Worm (Caenorhabditis elegans) whole organism, L4 larva: Measurements from ENCODE around the gene B0034.7.

ENCODE experiments used
- F26F4.8 ChIP-seq: fragments of 200-800 bp; sonication (Bioruptor generic); conservative IDR thresholded peaks from 2 replicates; pipeline ENCODE4 v1.3.6; 2022; ENCODE audit warnings: missing genetic modification characterization, missing compliant biosample characterization
- F44E2.7 ChIP-seq: fragments of 200-800 bp; sonication (Bioruptor generic); IDR thresholded peaks from 2 replicates; pipeline ENCODE4 v2.1.2; 2022; ENCODE audit warnings: missing genetic modification characterization, missing compliant biosample characterization
- Y5F2A.4 ChIP-seq: fragments of 200-800 bp; sonication (Bioruptor generic); optimal IDR thresholded peaks from 2 replicates; lab custom pipeline; 2018; ENCODE audit warnings: mild to moderate bottlenecking, missing genetic modification characterization, missing compliant biosample characterization
- aha-1 ChIP-seq: fragments of 150-350 bp; peaks from one replicate; lab custom pipeline; 2014; ENCODE audit warnings: missing biosample characterization, missing genetic modification characterization
- attf-4 ChIP-seq: sonication (generic microtip); optimal IDR thresholded peaks from 3 replicates; lab custom pipeline; 2017; ENCODE audit warnings: missing biosample characterization, missing genetic modification characterization
- ceh-62 ChIP-seq: sonication (generic microtip); optimal IDR thresholded peaks from 2 replicates; lab custom pipeline; 2017; ENCODE audit warnings: missing biosample characterization, missing genetic modification characterization
- ctbp-1 ChIP-seq: fragments of 200-800 bp; sonication (Bioruptor generic); IDR thresholded peaks from 2 replicates; pipeline ENCODE4 v1.3.6; 2022; ENCODE audit warnings: missing genetic modification reagents, missing genetic modification characterization, missing compliant biosample characterization
- dve-1 ChIP-seq: sonication (generic microtip); optimal IDR thresholded peaks from 2 replicates; lab custom pipeline; 2017; ENCODE audit warnings: antibody characterized with exemption, mild to moderate bottlenecking, missing genetic modification characterization, missing compliant biosample characterization; ENCODE audit not compliant: insufficient read depth
- egl-43 ChIP-seq: fragments of 200-800 bp; sonication (Bioruptor generic); IDR thresholded peaks from 2 replicates; pipeline ENCODE4 v1.3.6; 2022; ENCODE audit warnings: missing genetic modification reagents, missing genetic modification characterization, missing compliant biosample characterization
- fkh-10 ChIP-seq: fragments of 150-350 bp; optimal IDR thresholded peaks from 2 replicates; lab custom pipeline; 2014; ENCODE audit warnings: missing biosample characterization, missing genetic modification reagents, missing genetic modification characterization
- gei-8 ChIP-seq: fragments of 200-800 bp; sonication (Bioruptor generic); optimal IDR thresholded peaks from 2 replicates; lab custom pipeline; 2018; ENCODE audit warnings: mild to moderate bottlenecking, missing genetic modification characterization, missing compliant biosample characterization
- hif-1 ChIP-seq, 2 experiments: sonication (generic microtip); optimal IDR thresholded peaks; 2 replicates each; lab custom pipeline; 2016 to 2017; ENCODE audit warnings: missing compliant biosample characterization in 2 of 2, missing genetic modification characterization in 2 of 2, missing genetic modification reagents in 2 of 2, missing genotype in 2 of 2, mild to moderate bottlenecking in 1 of 2
- hlh-11 ChIP-seq: fragments of 200-800 bp; sonication (Bioruptor generic); optimal IDR thresholded peaks from 2 replicates; lab custom pipeline; 2018; ENCODE audit warnings: mild to moderate bottlenecking, missing genetic modification characterization, missing compliant biosample characterization
- hlh-30 ChIP-seq: sonication (generic microtip); optimal IDR thresholded peaks from 2 replicates; lab custom pipeline; 2017; ENCODE audit warnings: antibody characterized with exemption, mild to moderate bottlenecking, missing genetic modification characterization, missing compliant biosample characterization; ENCODE audit not compliant: insufficient read depth
- hmg-1.1 ChIP-seq: fragments of 200-800 bp; sonication (Bioruptor generic); IDR thresholded peaks from 2 replicates; pipeline ENCODE4 v1.3.6; 2022; ENCODE audit warnings: missing genetic modification reagents, missing genetic modification characterization, missing compliant biosample characterization
- lin-38 ChIP-seq: fragments of 200-800 bp; sonication (Bioruptor generic); IDR thresholded peaks from 2 replicates; pipeline ENCODE4 v1.3.6; 2022; ENCODE audit warnings: missing genetic modification reagents, missing genetic modification characterization, missing compliant biosample characterization
- lin-39 ChIP-seq: fragments of 150-350 bp; optimal IDR thresholded peaks from 2 replicates; lab custom pipeline; 2014; ENCODE audit warnings: missing biosample characterization, missing genetic modification reagents, missing genetic modification characterization
- lir-3 ChIP-seq: sonication (generic microtip); optimal IDR thresholded peaks from 2 replicates; lab custom pipeline; 2016; ENCODE audit warnings: mild to moderate bottlenecking, missing genetic modification characterization, missing compliant biosample characterization
- lsy-2 ChIP-seq, 2 experiments: fragments of 150-350 bp in 1 of 2; sonication (generic microtip) in 1 of 2; optimal IDR thresholded peaks; 2 replicates each; lab custom pipeline; 2014 to 2017; ENCODE audit warnings: missing biosample characterization in 2 of 2, missing genetic modification characterization in 2 of 2
- madf-5 ChIP-seq, 2 experiments: fragments of 200-800 bp; sonication (Bioruptor generic); IDR thresholded peaks; 2 replicates each; pipeline ENCODE4 v1.3.6; 2022; ENCODE audit warnings: missing compliant biosample characterization in 2 of 2, missing genetic modification characterization in 2 of 2
- mdt-29 ChIP-seq: fragments of 200-800 bp; sonication (Bioruptor generic); IDR thresholded peaks from 2 replicates; pipeline ENCODE4 v1.3.6; 2022; ENCODE audit warnings: missing genetic modification reagents, missing genetic modification characterization, missing compliant biosample characterization
- mep-1 ChIP-seq: fragments of 150-350 bp; sonication (generic microtip); optimal IDR thresholded peaks from 3 replicates; lab custom pipeline; 2014; ENCODE audit warnings: missing biosample characterization, missing genetic modification characterization
- mes-2 ChIP-seq: sonication (generic microtip); optimal IDR thresholded peaks from 2 replicates; lab custom pipeline; 2016; ENCODE audit warnings: missing genotype, mild to moderate bottlenecking, missing genetic modification characterization, missing compliant biosample characterization; ENCODE audit not compliant: poor library complexity, severe bottlenecking
- nhr-11 ChIP-seq: fragments of 150-350 bp; optimal IDR thresholded peaks from 2 replicates; lab custom pipeline; 2014; ENCODE audit warnings: missing biosample characterization, missing genetic modification characterization
- nhr-28 ChIP-seq: fragments of 150-350 bp; optimal IDR thresholded peaks from 2 replicates; lab custom pipeline; 2014; ENCODE audit warnings: missing biosample characterization, missing genetic modification characterization
- nhr-77 ChIP-seq: fragments of 150-350 bp; optimal IDR thresholded peaks from 2 replicates; lab custom pipeline; 2014; ENCODE audit warnings: missing biosample characterization, missing genetic modification characterization
- pqm-1 ChIP-seq: sonication (generic microtip); optimal IDR thresholded peaks from 2 replicates; lab custom pipeline; 2017; ENCODE audit warnings: missing biosample characterization, missing genetic modification characterization
- rbr-2 ChIP-seq: sonication (generic microtip); optimal IDR thresholded peaks from 2 replicates; lab custom pipeline; 2016; ENCODE audit warnings: missing genotype, missing genetic modification characterization, missing compliant biosample characterization
- set-16 ChIP-seq: fragments of 200-800 bp; sonication (Bioruptor generic); IDR thresholded peaks from 2 replicates; pipeline ENCODE4 v1.3.6; 2022; ENCODE audit warnings: missing genetic modification reagents, missing genetic modification characterization, missing compliant biosample characterization
- skn-1 ChIP-seq: fragments of 150-350 bp; optimal IDR thresholded peaks from 2 replicates; lab custom pipeline; 2014; ENCODE audit warnings: missing biosample characterization, missing genetic modification characterization
- snpc-4 ChIP-seq: fragments of 150-350 bp; optimal IDR thresholded peaks from 2 replicates; lab custom pipeline; 2014; ENCODE audit warnings: missing biosample characterization, missing genetic modification characterization
- tra-1 ChIP-seq: fragments of 200-800 bp; sonication (Bioruptor generic); IDR thresholded peaks from 2 replicates; pipeline ENCODE4 v1.3.6; 2022; ENCODE audit warnings: missing genetic modification reagents, missing genetic modification characterization, missing compliant biosample characterization
- unc-62 ChIP-seq, 3 experiments: fragments of 150-350 bp in 1 of 3; sonication (generic microtip); optimal IDR thresholded peaks in 2 of 3; peaks in 1 of 3; 1 replicate in 1 of 3; 2 replicates in 2 of 3; lab custom pipeline; 2014 to 2017; ENCODE audit warnings: missing biosample characterization in 3 of 3, missing genetic modification characterization in 3 of 3, missing genetic modification reagents in 3 of 3, missing genotype in 1 of 3
- zag-1 ChIP-seq: fragments of 150-350 bp; optimal IDR thresholded peaks from 2 replicates; lab custom pipeline; 2014; ENCODE audit warnings: missing biosample characterization, missing genetic modification characterization
- zfp-2 ChIP-seq: sonication (generic microtip); optimal IDR thresholded peaks from 2 replicates; lab custom pipeline; 2016; ENCODE audit warnings: mild to moderate bottlenecking, missing genetic modification characterization, missing compliant biosample characterization
- zfp-3 ChIP-seq: fragments of 200-800 bp; sonication (Bioruptor generic); conservative IDR thresholded peaks from 2 replicates; pipeline ENCODE4 v1.3.6; 2022; ENCODE audit warnings: missing genetic modification reagents, missing genetic modification characterization, missing compliant biosample characterization

Gene B0034.7

DNA sequence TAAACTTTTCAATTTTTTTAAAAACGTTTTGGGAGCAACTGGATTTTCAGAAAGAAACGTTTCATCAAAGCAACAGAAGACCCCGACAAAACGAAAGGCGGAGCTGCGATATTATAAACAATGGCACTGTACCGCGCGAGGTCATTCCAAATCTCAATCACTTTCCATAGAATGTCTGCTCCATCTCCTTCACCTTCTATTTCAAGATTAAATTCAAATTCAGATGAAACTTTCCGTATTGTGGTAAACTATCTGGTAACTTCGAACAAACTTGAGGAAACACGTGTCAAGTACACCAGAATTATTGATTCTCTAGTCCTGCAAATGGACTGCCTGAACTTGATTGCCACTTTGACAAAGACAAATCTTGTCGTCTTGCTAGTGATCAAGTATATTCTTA is 20.6 kb upstream of the B0034.7 start, which contains the start of gene F28B12.6:
TSS of gene F28B12.6 (plus strand) at position 49 of the 400 bp plus-strand sequence.
- no peak for TF ChIP-seq lin-39
- TF ChIP-seq hif-1 (tag; optimal IDR thresholded peaks at IDR 0.05; lab: Kevin White, UChicago) = peak in 1 of 2 experiments; percentile 9
- no peak for TF ChIP-seq lir-3
- TF ChIP-seq zfp-3 (GFP tag; lab: Robert Waterston, UW) = 0 out of 2 replicates have a peak, but pooled peaks have one; percentile 17
- TF ChIP-seq madf-5 (GFP tag; IDR thresholded peaks at IDR 0.05; lab: Robert Waterston, UW) = 0 out of 4 replicates have a peak, but pooled peaks of 1 of the 2 experiments have one; percentile 20
- TF ChIP-seq, all 104 proteins: peak for 3

DNA sequence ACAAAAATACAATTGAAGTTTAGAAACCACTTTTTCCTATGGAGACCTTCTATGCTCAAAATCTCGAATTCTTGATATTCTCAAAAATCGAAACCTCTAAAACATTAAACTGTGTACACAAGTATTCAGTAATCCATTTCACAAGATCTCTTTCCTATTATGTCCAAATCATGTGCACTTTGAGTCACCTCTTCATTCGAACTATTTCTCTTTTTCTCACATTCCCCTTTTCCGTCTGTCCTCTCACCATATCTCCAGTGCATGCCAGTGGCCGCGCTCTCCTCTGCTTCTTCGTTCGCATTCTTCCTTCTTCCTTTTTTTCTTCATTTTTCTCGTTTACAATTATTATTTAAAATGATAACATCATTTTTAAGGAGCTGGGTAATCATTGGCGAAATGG is 18.8 kb upstream of the B0034.7 start, which contains the start of gene F28B12.1:
TSS of gene F28B12.1 (plus strand) at position 335 of the 400 bp plus-strand sequence.
- TF ChIP-seq tra-1 (GFP tag; lab: Robert Waterston, UW) (no peak), mep-1 (peak; percentile 14), mdt-29 (no peak), zfp-2 (no peak), dve-1 (tag; lab: Kevin White, UChicago) (peak; percentile 28), hlh-30 (tag; lab: Kevin White, UChicago) (peak; percentile 78), fkh-10 (GFP tag; lab: Kevin White, UChicago) (peak; percentile 16), Y5F2A.4 (GFP tag; lab: Kevin White, UChicago) (no peak), nhr-77 (no peak), lsy-2 (tag; optimal IDR thresholded peaks at IDR 0.05; lab: Kevin White, UChicago) (peak in 1 of 2 experiments; percentile 35), lin-38 (GFP tag; lab: Robert Waterston, UW) (no peak), rbr-2 (peak; percentile 10)

DNA sequence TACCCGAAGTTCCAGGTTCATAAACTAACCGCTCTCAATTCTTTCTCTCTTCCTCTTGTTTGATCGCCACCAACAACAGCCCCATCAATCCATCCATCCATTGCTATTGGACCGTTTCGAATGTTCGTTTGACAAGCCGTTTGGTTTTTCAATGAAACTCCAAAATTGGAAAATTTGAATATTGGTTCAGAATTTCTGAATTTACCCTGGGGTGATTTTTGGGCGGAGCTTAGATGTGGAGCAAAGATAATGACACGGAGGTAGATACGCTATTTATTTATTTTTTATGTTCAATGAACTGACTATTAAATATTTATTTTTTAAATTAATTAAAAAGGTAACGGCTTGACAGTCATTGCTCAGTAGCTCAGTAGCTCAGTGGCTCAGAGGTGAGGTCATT is 17.1 kb upstream of the B0034.7 start, which contains the start of gene B0034.2:
TSS of gene B0034.2 (minus strand) at position 101 of the 400 bp plus-strand sequence.
- TF ChIP-seq aha-1 (tag; lab: Kevin White, UChicago) = peak; percentile 41
- TF ChIP-seq gei-8 (GFP tag; lab: Kevin White, UChicago) = no peak
- TF ChIP-seq lin-38 (GFP tag; lab: Robert Waterston, UW) = 0 out of 2 replicates have a peak, but pooled peaks have one; percentile 21

DNA sequence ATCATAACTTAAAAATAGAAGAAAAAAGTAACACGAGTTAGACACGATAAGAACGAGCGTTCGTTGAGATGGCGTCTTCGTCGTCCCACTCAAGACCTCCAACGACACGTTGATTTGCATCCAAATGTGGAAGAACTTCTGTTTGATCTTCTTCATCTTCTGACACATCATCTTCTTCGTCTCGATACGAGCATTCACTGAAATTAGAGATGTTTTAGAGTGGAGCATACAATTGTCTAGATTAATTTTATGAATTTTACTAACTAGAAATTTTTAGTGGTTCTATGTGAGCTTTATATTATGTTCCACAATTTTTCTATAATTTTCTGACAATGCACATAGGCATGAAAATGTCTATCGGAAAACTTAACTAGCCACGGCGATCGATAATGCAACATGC is 15.6 kb upstream of the B0034.7 start:
- no peak for TF ChIP-seq gei-8 (GFP tag; lab: Kevin White, UChicago)
- no peak for TF ChIP-seq snpc-4 (tag; lab: Kevin White, UChicago)
- peak; percentile 63 for TF ChIP-seq aha-1 (tag; lab: Kevin White, UChicago)
- TF ChIP-seq zag-1 (tag; lab: Kevin White, UChicago) = no peak
- TF ChIP-seq F44E2.7 = no peak

DNA sequence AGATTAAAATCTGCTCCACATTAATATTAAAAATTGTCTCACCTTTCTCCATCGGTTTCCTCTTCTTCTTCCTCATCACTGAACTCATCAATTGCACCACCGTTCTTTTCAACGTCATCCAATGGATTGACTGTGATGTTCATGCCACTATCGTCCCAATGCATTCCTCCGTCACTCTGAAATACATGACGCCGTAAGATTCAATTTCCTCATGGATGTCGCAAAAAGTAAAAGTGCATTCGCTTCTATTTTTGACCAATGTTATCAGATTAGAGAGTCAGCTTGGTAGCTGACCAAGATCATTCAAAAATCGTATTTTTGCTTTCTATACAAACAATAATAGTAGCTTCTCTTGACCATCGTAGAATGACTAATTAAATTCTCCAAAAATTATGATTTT is 15.0 kb upstream of the B0034.7 start:
- TF ChIP-seq zfp-3 (GFP tag; lab: Robert Waterston, UW) (no peak), aha-1 (tag; lab: Kevin White, UChicago) (peak; percentile 37), pqm-1 (no peak), ctbp-1 (0 out of 2 replicates have a peak, but pooled peaks have one; percentile 42), F26F4.8 (GFP tag; lab: Robert Waterston, UW) (no peak), skn-1 (tag; lab: Kevin White, UChicago) (no peak), attf-4 (tag; lab: Kevin White, UChicago) (no peak), madf-5 (GFP tag; IDR thresholded peaks at IDR 0.05; lab: Robert Waterston, UW) (no peak)

DNA sequence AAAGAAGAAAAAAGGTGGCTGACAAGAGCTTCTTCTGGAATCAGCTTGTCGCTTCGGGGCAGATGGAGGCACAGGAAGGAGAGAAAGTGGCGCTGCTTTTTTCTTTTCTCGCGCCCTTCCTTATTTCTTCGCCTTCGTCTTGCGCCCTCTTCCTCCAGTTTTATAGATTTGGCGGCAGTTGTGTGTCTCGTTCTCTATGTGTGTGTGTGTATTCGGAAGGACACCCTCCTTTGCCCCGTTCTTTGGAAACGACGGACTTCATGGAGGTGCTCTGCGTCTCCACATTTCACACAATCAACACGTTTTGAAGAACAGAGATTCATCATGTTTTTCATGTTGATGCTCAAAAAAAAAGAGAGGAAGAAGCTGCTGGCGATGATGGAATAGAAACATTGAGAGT is 12.7 kb upstream of the B0034.7 start:
- TF ChIP-seq rbr-2 (peak; percentile 41), unc-62 (GFP tag; optimal IDR thresholded peaks at IDR 0.05 in 1 of 2; lab: Kevin White, UChicago) (peak in 1 of 2 experiments; percentile 78), unc-62 (tag; optimal IDR thresholded peaks at IDR 0.05; lab: Kevin White, UChicago) (no peak), egl-43 (GFP tag; lab: Robert Waterston, UW) (peak; percentile 29; the same call in 1 of the 2 replicates), ceh-62 (tag; lab: Kevin White, UChicago) (no peak), mes-2 (tag; lab: Kevin White, UChicago) (peak; percentile 48), hmg-1.1 (peak; percentile 45; the same call in 1 of the 2 replicates), set-16 (GFP tag; lab: Robert Waterston, UW) (peak; percentile 44), mep-1 (peak; percentile 18), fkh-10 (GFP tag; lab: Kevin White, UChicago) (peak; percentile 47), lsy-2 (tag; optimal IDR thresholded peaks at IDR 0.05; lab: Kevin White, UChicago) (peak; percentile 31 to 53), tra-1 (GFP tag; lab: Robert Waterston, UW) (0 out of 2 replicates have a peak, but pooled peaks have one; percentile 35), nhr-11 (tag; lab: Kevin White, UChicago) (peak; percentile 61), hlh-11 (tag; lab: Kevin White, UChicago) (peak; percentile 22), attf-4 (tag; lab: Kevin White, UChicago) (no peak), hlh-30 (tag; lab: Kevin White, UChicago) (peak; percentile 23), nhr-28 (tag; lab: Kevin White, UChicago) (no peak)
